Worm (Caenorhabditis elegans): ENCODE results near the gene T25F10.1.

Gene T25F10.1

ce11 chrV:6793744-6794239, 25.5 kb downstream of the T25F10.1 start, which contains the start of gene ZC404.1:
ZC404.1 (plus strand) TSS chrV:6794189.
- TF ChIP-seq zfh-2 (GFP tag; conservative IDR thresholded peaks at IDR 0.05) = peak; percentile 92
- TF ChIP-seq efl-1 (GFP tag; optimal IDR thresholded peaks at IDR 0.05) = no peak
- no peak for TF ChIP-seq Y53G8AR.9 (GFP tag; conservative IDR thresholded peaks at IDR 0.05)
- TF ChIP-seq aptf-2 (GFP tag; conservative IDR thresholded peaks at IDR 0.05) = no peak
- no peak for TF ChIP-seq gei-17 (GFP tag; optimal IDR thresholded peaks at IDR 0.05)
- TF ChIP-seq dox-1 (GFP tag; IDR thresholded peaks at IDR 0.05) = 0 out of 2 replicates have a peak, but pooled peaks have one; percentile 10
- no peak for TF ChIP-seq cebp-1 (GFP tag; IDR thresholded peaks at IDR 0.05)
- TF ChIP-seq cebp-1 (tag; optimal IDR thresholded peaks at IDR 0.05) = no peak
- TF ChIP-seq fkh-3 (tag; optimal IDR thresholded peaks at IDR 0.05) = no peak
- no peak for TF ChIP-seq madf-6 (GFP tag; IDR thresholded peaks at IDR 0.05)
- TF ChIP-seq snpc-1.3 (tag; optimal IDR thresholded peaks at IDR 0.05; ENCODE audit: insufficient read depth) = no peak
- TF ChIP-seq lsy-27 (tag; optimal IDR thresholded peaks at IDR 0.05; ENCODE audit: borderline replicate concordance, insufficient read depth) = no peak
- TF ChIP-seq mel-28 (tag; optimal IDR thresholded peaks at IDR 0.05; ENCODE audit: borderline replicate concordance) = no peak
- TF ChIP-seq let-607 (tag; optimal IDR thresholded peaks at IDR 0.05) = no peak
- no peak for TF ChIP-seq ceh-79 (tag; optimal IDR thresholded peaks at IDR 0.05)
- no peak for TF ChIP-seq tlf-1 (GFP tag; optimal IDR thresholded peaks at IDR 0.05)
- TF ChIP-seq snpc-4 (GFP tag; optimal IDR thresholded peaks at IDR 0.05) = no peak
- no peak for TF ChIP-seq snpc-4 (tag; optimal IDR thresholded peaks at IDR 0.05)
- TF ChIP-seq Y53F4B.3 (GFP tag; IDR thresholded peaks at IDR 0.05) = no peak
- TF ChIP-seq lin-35 (GFP tag; optimal IDR thresholded peaks at IDR 0.05) = no peak

- no peak for TF ChIP-seq akir-1 (GFP tag; optimal IDR thresholded peaks at IDR 0.05)
- no peak for TF ChIP-seq hlh-12 (tag; optimal IDR thresholded peaks at IDR 0.05)
- TF ChIP-seq egl-18 (GFP tag; IDR thresholded peaks at IDR 0.05) = no peak
- TF ChIP-seq T26A5.8 (tag; optimal IDR thresholded peaks at IDR 0.05) = no peak
- no peak for TF ChIP-seq lin-26 (GFP tag; IDR thresholded peaks at IDR 0.05)
- no peak for TF ChIP-seq F39B2.1 (GFP tag; IDR thresholded peaks at IDR 0.05)
- no peak for TF ChIP-seq gei-17 (GFP tag; optimal IDR thresholded peaks at IDR 0.05)
- no peak for TF ChIP-seq dpl-1 (GFP tag; optimal IDR thresholded peaks at IDR 0.05)
- no peak for TF ChIP-seq madf-10 (tag; optimal IDR thresholded peaks at IDR 0.05)
- TF ChIP-seq lin-35 (GFP tag; optimal IDR thresholded peaks at IDR 0.05) = no peak
- TF ChIP-seq die-1 (tag; optimal IDR thresholded peaks at IDR 0.05) = no peak
- TF ChIP-seq ceh-40 (GFP tag; IDR thresholded peaks at IDR 0.05) = no peak
- TF ChIP-seq B0261.1 (tag; optimal IDR thresholded peaks at IDR 0.05) = no peak
- no peak for TF ChIP-seq madf-8 (GFP tag; conservative IDR thresholded peaks at IDR 0.05)
Measured at ce11 chrV:6796264-6796663, 28.0 kb downstream of the T25F10.1 start.

DNA sequence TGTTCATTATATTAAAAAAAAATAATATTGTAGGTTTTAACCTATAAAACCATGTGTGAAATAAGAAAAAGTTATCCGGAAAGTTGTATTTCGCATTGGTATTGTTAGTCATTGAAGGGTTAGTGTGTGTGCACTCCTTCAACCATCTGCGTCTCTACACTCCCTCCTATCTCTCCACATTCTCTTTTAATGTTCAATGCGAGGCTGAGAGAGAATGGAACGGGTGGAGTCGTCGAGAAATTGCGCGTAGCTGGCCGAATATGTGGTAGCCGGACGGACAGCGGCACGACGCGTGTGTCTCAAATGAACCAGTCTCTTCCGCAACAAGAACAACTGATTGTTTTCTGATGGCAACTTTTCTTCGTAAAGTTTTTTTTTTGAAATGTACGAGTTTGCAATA, 28.6 kb downstream of the T25F10.1 start:
- TF ChIP-seq die-1 (tag; optimal IDR thresholded peaks at IDR 0.05) (no peak), chd-7 (tag; optimal IDR thresholded peaks at IDR 0.05) (no peak), ceh-40 (GFP tag; IDR thresholded peaks at IDR 0.05) (no peak), hmg-1.2 (GFP tag; IDR thresholded peaks at IDR 0.05) (peak; percentile 91; the same call in 1 of the 2 replicates), nhr-80 (tag; optimal IDR thresholded peaks at IDR 0.05) (no peak)

ce11 chrV:6799564-6799963, 31.3 kb downstream of the T25F10.1 start, which contains the start of gene dmsr-9:
dmsr-9 (minus strand) TSS chrV:6799664.
- TF ChIP-seq repo-1 (tag; optimal IDR thresholded peaks at IDR 0.05) (no peak), hlh-12 (tag; optimal IDR thresholded peaks at IDR 0.05) (no peak), unc-62 (GFP tag; optimal IDR thresholded peaks at IDR 0.05) (no peak), egl-44 (GFP tag; IDR thresholded peaks at IDR 0.05) (no peak), him-1 (tag; optimal IDR thresholded peaks at IDR 0.05) (no peak), atf-7 (tag; optimal IDR thresholded peaks at IDR 0.05) (no peak), nfya-1 (tag; optimal IDR thresholded peaks at IDR 0.05; ENCODE audit: borderline replicate concordance, insufficient read depth) (no peak), F39B2.1 (GFP tag; IDR thresholded peaks at IDR 0.05) (no peak), rec-8 (tag; optimal IDR thresholded peaks at IDR 0.05) (no peak), ztf-25 (GFP tag; IDR thresholded peaks at IDR 0.05) (no peak), hsf-1 (GFP tag; IDR thresholded peaks at IDR 0.05) (no peak), madf-3 (GFP tag; IDR thresholded peaks at IDR 0.05) (no peak), madf-8 (GFP tag; conservative IDR thresholded peaks at IDR 0.05) (no peak)

Data from whole organism, young adult.